Worm (Caenorhabditis elegans) whole organism, L4 larva: Measurements from ENCODE around the gene F58E2.5.

Source experiments
- aha-1 ChIP-seq: fragments of 150-350 bp; peaks from one replicate; lab custom pipeline; 2014; ENCODE audit warnings: missing biosample characterization, missing genetic modification characterization
- hif-1 ChIP-seq, 2 experiments: sonication (generic microtip); optimal IDR thresholded peaks; 2 replicates each; lab custom pipeline; 2016 to 2017; ENCODE audit warnings: missing compliant biosample characterization in 2 of 2, missing genetic modification characterization in 2 of 2, missing genetic modification reagents in 2 of 2, missing genotype in 2 of 2, mild to moderate bottlenecking in 1 of 2

DNA sequence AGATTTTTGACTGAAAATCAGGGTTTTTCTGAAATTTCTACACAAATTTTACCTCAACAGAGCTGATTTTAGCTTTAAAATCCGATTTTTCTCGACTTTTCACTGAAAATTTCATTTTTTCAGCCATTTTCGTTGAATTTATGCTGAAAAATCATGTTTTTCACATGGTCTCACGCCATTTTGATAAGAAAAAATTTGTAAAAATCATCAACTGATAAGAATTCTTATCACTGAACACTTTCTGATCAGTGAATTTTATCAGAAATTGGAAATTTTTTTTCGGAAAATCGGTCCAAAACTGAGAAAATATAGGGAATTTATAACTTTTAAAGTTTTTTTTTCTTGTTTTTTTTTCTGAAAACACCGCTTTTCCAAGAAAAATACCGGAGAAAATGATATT is 43.8 kb upstream of the F58E2.5 start:
- TF ChIP-seq aha-1 (tag; lab: Kevin White, UChicago) (no peak), hif-1 (tag; optimal IDR thresholded peaks at IDR 0.05; lab: Kevin White, UChicago) (no peak)
